Worm (Caenorhabditis elegans) whole organism, early embryonic: ENCODE data around the gene cpg-4.

Experiments used
- B0310.2 ChIP-seq: sonication (generic microtip); optimal IDR thresholded peaks from 2 replicates; lab custom pipeline; 2016; ENCODE audit warnings: mild to moderate bottlenecking, missing genetic modification characterization, missing compliant biosample characterization
- aly-1 ChIP-seq: sonication (generic microtip); optimal IDR thresholded peaks from 2 replicates; lab custom pipeline; 2016; ENCODE audit warnings: missing genetic modification characterization, missing compliant biosample characterization
- ama-1 ChIP-seq: fragments of 150-350 bp; optimal IDR thresholded peaks from 2 replicates; lab custom pipeline; 2014
- ceh-13 ChIP-seq: fragments of 200-800 bp; sonication (Bioruptor generic); optimal IDR thresholded peaks from 2 replicates; lab custom pipeline; 2018; ENCODE audit warnings: mild to moderate bottlenecking, missing genetic modification characterization, missing compliant biosample characterization
- ceh-36 ChIP-seq: sonication (generic microtip); optimal IDR thresholded peaks from 2 replicates; lab custom pipeline; 2016; ENCODE audit warnings: missing genetic modification characterization, inconsistent platforms, missing compliant biosample characterization
- ets-7 ChIP-seq: sonication (generic microtip); optimal IDR thresholded peaks from 2 replicates; lab custom pipeline; 2016; ENCODE audit warnings: missing genotype, missing genetic modification characterization, missing compliant biosample characterization
- flt-1 ChIP-seq: fragments of 200-800 bp; sonication (Bioruptor generic); IDR thresholded peaks from 2 replicates; pipeline ENCODE4 v1.3.6; 2022; ENCODE audit warnings: missing genetic modification characterization, missing compliant biosample characterization
- hmbx-1 ChIP-seq: sonication (generic microtip); optimal IDR thresholded peaks from 2 replicates; lab custom pipeline; 2016; ENCODE audit warnings: mild to moderate bottlenecking, missing genetic modification characterization, missing compliant biosample characterization
- pes-1 ChIP-seq: fragments of 200-800 bp; sonication (Bioruptor generic); IDR thresholded peaks from 2 replicates; pipeline ENCODE4 v1.3.6; 2022; ENCODE audit warnings: missing genetic modification reagents, missing genetic modification characterization, missing compliant biosample characterization
- scrt-1 ChIP-seq: fragments of 200-800 bp; sonication (Bioruptor generic); IDR thresholded peaks from 2 replicates; pipeline ENCODE4 v1.3.6; 2022; ENCODE audit warnings: missing genetic modification characterization, missing compliant biosample characterization
- sea-1 ChIP-seq: fragments of 200-800 bp; sonication (Bioruptor generic); conservative IDR thresholded peaks from 2 replicates; pipeline ENCODE4 v1.3.6; 2022; ENCODE audit warnings: missing genetic modification characterization, missing compliant biosample characterization
- tbx-11 ChIP-seq: fragments of 200-800 bp; sonication (Bioruptor generic); IDR thresholded peaks from 2 replicates; pipeline ENCODE4 v1.3.6; 2022; ENCODE audit warnings: missing genetic modification characterization, missing compliant biosample characterization
- tbx-37 ChIP-seq: fragments of 200-800 bp; sonication (Bioruptor generic); conservative IDR thresholded peaks from 2 replicates; pipeline ENCODE4 v1.3.6; 2022; ENCODE audit warnings: missing genetic modification reagents, missing genetic modification characterization, missing compliant biosample characterization
- tra-4 ChIP-seq: sonication (generic microtip); optimal IDR thresholded peaks from 2 replicates; lab custom pipeline; 2017; ENCODE audit warnings: missing genetic modification characterization, missing compliant biosample characterization

DNA sequence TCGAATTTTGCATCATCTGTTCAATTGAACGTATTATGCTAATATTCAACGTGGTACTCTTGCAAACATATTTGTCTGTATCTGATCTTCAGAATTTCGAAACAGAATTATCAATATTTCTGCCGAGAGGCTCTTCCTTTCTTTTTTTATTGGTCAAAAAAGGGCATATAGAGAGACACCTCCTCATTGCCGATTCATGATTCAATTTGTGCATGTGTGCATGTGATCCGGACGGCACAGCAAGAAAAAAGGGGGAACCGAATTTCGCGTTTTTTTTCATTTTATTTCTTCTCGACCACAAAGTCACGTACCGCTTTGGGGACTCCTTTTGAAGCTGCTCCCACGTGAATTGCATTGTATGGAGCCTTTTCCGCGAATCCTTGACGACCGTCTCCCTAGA, 34.7 kb upstream of the cpg-4 start, which contains the start of gene mcp-1:
- TF ChIP-seq ama-1 (lab: Kevin White, UChicago): no peak
- no peak for TF ChIP-seq flt-1 (GFP tag; lab: Robert Waterston, UW)
- no peak for TF ChIP-seq tbx-11
- TF ChIP-seq tra-4 (tag; lab: Kevin White, UChicago): no peak
- TF ChIP-seq ceh-13: no peak
- TF ChIP-seq tbx-37 (GFP tag; lab: Robert Waterston, UW): no peak
- TF ChIP-seq ceh-36 (tag; lab: Kevin White, UChicago): no peak
- no peak for TF ChIP-seq aly-1 (tag; lab: Kevin White, UChicago)
- TF ChIP-seq hmbx-1 (tag; lab: Kevin White, UChicago): no peak
- TF ChIP-seq pes-1: no peak
- no peak for TF ChIP-seq sea-1 (GFP tag; lab: Robert Waterston, UW)
- no peak for TF ChIP-seq B0310.2 (tag; lab: Kevin White, UChicago)
- no peak for TF ChIP-seq ets-7 (tag; lab: Kevin White, UChicago)
- TF ChIP-seq scrt-1 (GFP tag; lab: Robert Waterston, UW): no peak
